Worm (Caenorhabditis elegans): ENCODE data around the gene nhr-283.

DNA sequence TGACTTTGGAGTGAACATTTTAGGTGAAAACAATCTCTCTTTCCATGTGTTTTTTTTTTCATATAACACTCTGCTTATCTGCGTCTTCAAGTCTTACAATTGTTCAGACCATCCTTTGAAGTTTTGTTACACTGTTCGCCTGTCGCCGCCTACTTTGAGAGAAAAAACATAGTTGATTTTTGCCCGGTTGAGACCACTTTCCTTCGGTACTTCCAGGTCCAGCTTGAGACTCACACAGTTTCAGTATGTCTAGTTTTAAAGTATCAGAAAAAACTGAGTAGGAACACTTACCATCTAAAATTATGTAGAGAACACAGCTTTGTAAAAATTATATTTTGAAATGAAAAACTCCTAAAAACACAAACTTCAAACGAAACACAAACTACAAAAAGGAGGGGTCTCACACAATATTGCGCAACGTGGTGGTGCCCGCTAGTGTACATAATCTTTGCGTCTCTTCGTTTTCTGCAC, 39.4 kb upstream of the nhr-283 start, which contains the start of the genes fbxa-69 and F54B8.4:
- TF ChIP-seq dao-5 (tag; optimal IDR thresholded peaks at IDR 0.05) (no peak), W03F9.2 (tag; optimal IDR thresholded peaks at IDR 0.05) (no peak), him-1 (tag; optimal IDR thresholded peaks at IDR 0.05) (no peak)

Data from whole organism, L4/young adult.